Fruit fly (Drosophila melanogaster) whole organism, adult: ENCODE results near the gene CG14262.
A peak's percentile ranks its signal among the peaks of the same experiment; 100 is the strongest.

ENCODE experiments used
- CG11617 ChIP-seq: fragments of 200-800 bp; sonication (Bioruptor generic); optimal IDR thresholded peaks from 2 replicates; lab custom pipeline; 2017; ENCODE audit warnings: mild to moderate bottlenecking, missing biosample characterization, missing genetic modification reagents, missing genetic modification characterization
- CG12768 ChIP-seq: fragments of 200-800 bp; sonication (Bioruptor generic); optimal IDR thresholded peaks from 2 replicates; lab custom pipeline; 2017; ENCODE audit warnings: missing biosample characterization, missing genetic modification characterization, mild to moderate bottlenecking, moderate library complexity, missing genetic modification reagents
- CG14711 ChIP-seq: fragments of 200-800 bp; sonication (Bioruptor generic); optimal IDR thresholded peaks from 2 replicates; lab custom pipeline; 2018; ENCODE audit warnings: missing biosample characterization, mild to moderate bottlenecking, missing genetic modification characterization, moderate library complexity
- CG1620 ChIP-seq: fragments of 200-800 bp; sonication (Bioruptor generic); optimal IDR thresholded peaks from 2 replicates; lab custom pipeline; 2016; ENCODE audit warnings: missing biosample characterization, missing genetic modification characterization
- CG33017 ChIP-seq: fragments of 200-800 bp; sonication (Bioruptor generic); optimal IDR thresholded peaks from 2 replicates; lab custom pipeline; 2018; ENCODE audit warnings: missing biosample characterization, mild to moderate bottlenecking, missing genetic modification characterization, moderate library complexity
- CG5204 ChIP-seq: fragments of 200-800 bp; sonication (Bioruptor generic); optimal IDR thresholded peaks from 2 replicates; lab custom pipeline; 2016; ENCODE audit warnings: missing biosample characterization, missing genetic modification characterization
- CG7045 ChIP-seq: fragments of 200-800 bp; sonication (Bioruptor generic); optimal IDR thresholded peaks from 2 replicates; lab custom pipeline; 2017; ENCODE audit warnings: missing biosample characterization, mild to moderate bottlenecking, missing genetic modification characterization
- CG7101 ChIP-seq: fragments of 200-800 bp; sonication (Bioruptor generic); optimal IDR thresholded peaks from 2 replicates; lab custom pipeline; 2018; ENCODE audit warnings: missing biosample characterization, mild to moderate bottlenecking, missing genetic modification characterization, moderate library complexity
- Clk ChIP-seq: fragments of 200-800 bp; sonication (Bioruptor generic); optimal IDR thresholded peaks from 2 replicates; lab custom pipeline; 2017; ENCODE audit warnings: missing biosample characterization, missing genetic modification characterization
- Crg-1 ChIP-seq: fragments of 200-800 bp; sonication (Bioruptor generic); optimal IDR thresholded peaks from 2 replicates; lab custom pipeline; 2016; ENCODE audit warnings: missing biosample characterization, missing genetic modification characterization
- Hr96 ChIP-seq: fragments of 200-800 bp; sonication (Bioruptor generic); optimal IDR thresholded peaks from 2 replicates; lab custom pipeline; 2016; ENCODE audit warnings: missing biosample characterization, missing genetic modification characterization
- Mnt ChIP-seq: fragments of 200-800 bp; sonication (Bioruptor generic); optimal IDR thresholded peaks from 2 replicates; lab custom pipeline; 2016; ENCODE audit warnings: missing biosample characterization, mild to moderate bottlenecking, missing genetic modification characterization
- bab1 ChIP-seq: fragments of 200-800 bp; sonication (Bioruptor generic); optimal IDR thresholded peaks from 3 replicates; lab custom pipeline; 2019; ENCODE audit warnings: missing biosample characterization, mild to moderate bottlenecking, missing genetic modification characterization, moderate library complexity
- cic ChIP-seq: fragments of 200-800 bp; sonication (Bioruptor generic); optimal IDR thresholded peaks from 2 replicates; lab custom pipeline; 2017; ENCODE audit warnings: missing biosample characterization, mild to moderate bottlenecking, missing genetic modification characterization, moderate library complexity
- cnc ChIP-seq, 2 experiments: fragments of >200 bp; optimal IDR thresholded peaks; 2 replicates each; lab custom pipeline; 2017
- kay ChIP-seq: fragments of 200-800 bp; sonication (Bioruptor generic); peaks from one replicate; lab custom pipeline; 2016; ENCODE audit warnings: missing biosample characterization, missing genetic modification characterization, borderline replicate concordance
- ovo ChIP-seq: fragments of 200-800 bp; sonication (Bioruptor generic); optimal IDR thresholded peaks from 2 replicates; lab custom pipeline; 2016; ENCODE audit warnings: missing biosample characterization, missing genetic modification characterization
- pad ChIP-seq: fragments of 200-800 bp; sonication (Bioruptor generic); optimal IDR thresholded peaks from 3 replicates; lab custom pipeline; 2017; ENCODE audit warnings: missing biosample characterization, missing genetic modification characterization, mild to moderate bottlenecking, moderate library complexity, missing genetic modification reagents
- tj ChIP-seq: fragments of 200-800 bp; sonication (Bioruptor generic); optimal IDR thresholded peaks from 3 replicates; lab custom pipeline; 2017; ENCODE audit warnings: missing biosample characterization, mild to moderate bottlenecking, missing genetic modification characterization, moderate library complexity
- toe ChIP-seq: fragments of 200-800 bp; sonication (Bioruptor generic); optimal IDR thresholded peaks from 2 replicates; lab custom pipeline; 2016; ENCODE audit warnings: missing biosample characterization, missing genetic modification characterization

CG14262 gene

DNA sequence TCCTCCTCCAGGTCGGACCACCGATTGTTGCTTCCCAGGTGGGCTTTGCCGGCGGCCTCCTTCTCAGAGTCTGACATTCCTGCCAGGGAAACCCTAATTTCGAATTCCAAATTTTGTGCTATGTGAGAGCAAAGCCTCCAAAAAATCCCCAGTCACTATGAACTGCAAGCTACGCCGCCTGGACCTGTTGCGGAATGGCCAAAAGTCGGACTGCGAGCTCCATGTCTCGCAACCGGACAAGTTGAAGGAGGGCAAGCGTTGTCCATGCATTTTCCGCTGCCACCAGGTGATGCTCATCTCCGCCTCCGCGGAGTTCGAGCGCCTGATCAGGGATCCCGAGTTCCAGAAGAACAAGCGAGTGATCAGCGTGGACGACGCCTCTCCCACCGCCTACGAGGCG lies at the start of gene CG14262, which contains the start of gene CG14260:
Gene CG14262, minus strand, starts transcription at position 101 of the 400 bp plus-strand sequence.
Gene CG14260, plus strand, starts transcription at position 128 of the 400 bp plus-strand sequence.
- no peak for TF ChIP-seq CG1620 (GFP tag; lab: Kevin White, UChicago)
- TF ChIP-seq CG12768 (GFP tag; lab: Kevin White, UChicago) = no peak
- no peak for TF ChIP-seq bab1 (GFP tag; lab: Kevin White, UChicago)
- no peak for TF ChIP-seq ovo (GFP tag; lab: Kevin White, UChicago)
- TF ChIP-seq CG11617 (GFP tag; lab: Kevin White, UChicago) = no peak
- TF ChIP-seq Clk (GFP tag; lab: Kevin White, UChicago) = no peak
- no peak for TF ChIP-seq CG33017 (tag; lab: Kevin White, UChicago)
- no peak for TF ChIP-seq Crg-1 (GFP tag; lab: Kevin White, UChicago)
- no peak for TF ChIP-seq tj (GFP tag; lab: Kevin White, UChicago)
- no peak for TF ChIP-seq cnc (optimal IDR thresholded peaks at IDR 0.05; lab: Kevin White, UChicago)
- no peak for TF ChIP-seq pad (GFP tag; lab: Kevin White, UChicago)
- no peak for TF ChIP-seq CG5204 (GFP tag; lab: Kevin White, UChicago)
- no peak for TF ChIP-seq CG14711 (tag; lab: Kevin White, UChicago)
- no peak for TF ChIP-seq toe (GFP tag; lab: Kevin White, UChicago)
- no peak for TF ChIP-seq CG7045 (GFP tag; lab: Kevin White, UChicago)
- TF ChIP-seq kay (GFP tag; lab: Kevin White, UChicago) = no peak
- TF ChIP-seq cic (GFP tag; lab: Kevin White, UChicago) = no peak
- no peak for TF ChIP-seq Mnt (GFP tag; lab: Kevin White, UChicago)

DNA sequence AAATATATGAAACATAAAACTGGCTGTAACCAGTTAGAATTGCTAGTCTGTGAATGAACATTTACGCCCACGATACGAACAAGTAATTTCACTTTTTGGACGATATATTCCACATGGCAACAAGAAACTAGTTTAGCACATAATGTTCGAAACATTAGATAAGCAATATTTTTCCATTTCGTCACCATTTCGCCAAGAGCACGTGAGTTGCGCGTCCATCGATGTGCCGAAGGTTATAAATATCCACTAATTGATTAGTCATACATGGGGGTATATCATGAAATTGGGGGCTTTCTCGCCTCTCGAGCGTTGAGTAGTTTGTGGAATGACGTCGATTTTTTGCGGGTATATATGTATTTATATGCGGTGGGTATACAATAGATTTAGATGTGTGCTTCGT lies 28.9 kb upstream of the CG14262 start:
- TF ChIP-seq Clk (GFP tag; lab: Kevin White, UChicago) (no peak), cnc (optimal IDR thresholded peaks at IDR 0.05; lab: Kevin White, UChicago) (no peak), tj (GFP tag; lab: Kevin White, UChicago) (no peak), CG1620 (GFP tag; lab: Kevin White, UChicago) (no peak), toe (GFP tag; lab: Kevin White, UChicago) (no peak), CG7101 (tag; lab: Kevin White, UChicago) (no peak), ovo (GFP tag; lab: Kevin White, UChicago) (no peak), kay (GFP tag; lab: Kevin White, UChicago) (no peak), Crg-1 (GFP tag; lab: Kevin White, UChicago) (no peak), CG7045 (GFP tag; lab: Kevin White, UChicago) (no peak), cic (GFP tag; lab: Kevin White, UChicago) (no peak), pad (GFP tag; lab: Kevin White, UChicago) (no peak)

DNA sequence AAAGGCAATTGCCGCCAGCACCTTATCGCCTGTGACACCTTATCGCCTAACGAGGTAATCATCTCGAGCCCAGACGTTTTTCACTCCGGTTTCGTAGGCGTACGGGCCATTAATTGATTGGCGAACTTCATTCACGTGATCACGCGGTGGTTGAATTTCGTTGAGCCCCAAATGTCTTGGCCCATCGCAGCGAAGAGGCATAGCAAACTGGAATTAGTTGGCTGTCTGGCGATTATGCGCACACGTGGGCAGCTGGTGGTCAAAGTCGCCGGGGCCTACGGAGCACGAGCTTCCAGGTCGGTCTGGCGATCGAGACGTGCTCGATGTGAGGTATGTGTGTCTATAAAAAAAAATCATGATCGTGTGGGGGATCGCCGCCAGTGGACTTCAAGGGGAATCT lies 27.8 kb upstream of the CG14262 start:
- TF ChIP-seq cic (GFP tag; lab: Kevin White, UChicago) (no peak), CG33017 (tag; lab: Kevin White, UChicago) (no peak), Crg-1 (GFP tag; lab: Kevin White, UChicago) (no peak), Clk (GFP tag; lab: Kevin White, UChicago) (no peak), CG14711 (tag; lab: Kevin White, UChicago) (no peak), kay (GFP tag; lab: Kevin White, UChicago) (no peak), CG5204 (GFP tag; lab: Kevin White, UChicago) (no peak), tj (GFP tag; lab: Kevin White, UChicago) (no peak), Hr96 (GFP tag; lab: Kevin White, UChicago) (no peak), CG7045 (GFP tag; lab: Kevin White, UChicago) (no peak), CG7101 (tag; lab: Kevin White, UChicago) (no peak), toe (GFP tag; lab: Kevin White, UChicago) (no peak), CG11617 (GFP tag; lab: Kevin White, UChicago) (no peak), cnc (optimal IDR thresholded peaks at IDR 0.05; lab: Kevin White, UChicago) (no peak), ovo (GFP tag; lab: Kevin White, UChicago) (no peak), pad (GFP tag; lab: Kevin White, UChicago) (no peak)

DNA sequence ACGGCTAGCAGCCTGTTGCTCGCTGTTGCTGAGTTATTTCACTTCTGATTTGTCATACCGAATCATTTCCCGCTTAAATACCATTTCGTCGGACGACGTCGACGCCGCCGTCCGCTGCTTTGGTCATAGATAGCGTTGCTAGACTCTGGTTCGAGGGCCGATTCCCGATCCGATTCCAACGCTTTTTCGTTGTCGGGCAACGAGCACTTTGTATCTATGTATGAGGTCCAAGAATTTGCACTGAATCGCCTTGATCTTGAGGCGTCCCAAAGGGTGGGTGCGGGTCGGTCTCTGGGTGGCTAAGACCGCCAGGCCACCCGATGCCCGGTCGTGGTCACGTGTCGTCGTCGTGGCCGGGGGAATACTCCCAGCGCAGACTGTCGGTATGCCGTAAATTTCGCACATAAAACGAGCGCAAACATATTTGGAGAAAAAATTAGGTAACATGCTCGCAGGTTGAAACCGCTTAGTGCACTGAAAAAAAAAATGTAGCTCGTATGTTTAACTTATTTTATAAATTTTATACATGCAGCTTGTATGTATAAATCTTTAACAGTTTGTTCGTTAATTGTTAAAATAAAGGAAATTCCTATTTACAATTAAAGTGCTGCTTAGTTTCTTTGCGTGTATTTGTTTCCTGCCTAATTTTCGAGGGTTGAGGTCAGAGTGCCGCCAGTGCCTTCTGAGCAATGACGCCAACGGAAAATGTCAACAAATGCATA lies 27.1 kb upstream of the CG14262 start, which contains the start of gene CG3348:
Gene CG3348, minus strand, starts transcription at position 51 of the 722 bp plus-strand sequence.
- TF ChIP-seq Mnt (GFP tag; lab: Kevin White, UChicago) = no peak
- peak; percentile 30 for TF ChIP-seq tj (GFP tag; lab: Kevin White, UChicago)
- no peak for TF ChIP-seq Hr96 (GFP tag; lab: Kevin White, UChicago)
- TF ChIP-seq CG5204 (GFP tag; lab: Kevin White, UChicago) = peak; percentile 53
- peak; percentile 32 for TF ChIP-seq toe (GFP tag; lab: Kevin White, UChicago)
- peak; percentile 5 for TF ChIP-seq bab1 (GFP tag; lab: Kevin White, UChicago)
- TF ChIP-seq cic (GFP tag; lab: Kevin White, UChicago) = no peak
- TF ChIP-seq ovo (GFP tag; lab: Kevin White, UChicago) = peak; percentile 47
- TF ChIP-seq pad (GFP tag; lab: Kevin White, UChicago) = peak; percentile 24
- peak; percentile 69 for TF ChIP-seq CG14711 (tag; lab: Kevin White, UChicago)
- TF ChIP-seq CG7101 (tag; lab: Kevin White, UChicago) = peak; percentile 71
- peak; percentile 3 for TF ChIP-seq CG1620 (GFP tag; lab: Kevin White, UChicago)
- TF ChIP-seq Crg-1 (GFP tag; lab: Kevin White, UChicago) = no peak
- peak; percentile 7 for TF ChIP-seq Clk (GFP tag; lab: Kevin White, UChicago)
- TF ChIP-seq CG7045 (GFP tag; lab: Kevin White, UChicago) = peak; percentile 38
- peak; percentile 49 for TF ChIP-seq CG33017 (tag; lab: Kevin White, UChicago)
- peak; percentile 68 for TF ChIP-seq CG11617 (GFP tag; lab: Kevin White, UChicago)
- TF ChIP-seq CG12768 (GFP tag; lab: Kevin White, UChicago) = peak; percentile 57
